Fruit fly (Drosophila melanogaster) whole organism, embryonic: ENCODE data around the gene mRRF2.
A peak's percentile ranks its signal among the peaks of the same experiment; 100 is the strongest.

Source experiments
- ATbp ChIP-seq: fragments of 200-800 bp; sonication (Bioruptor generic); optimal IDR thresholded peaks from 2 replicates; lab custom pipeline; 2017; ENCODE audit warnings: missing biosample characterization, mild to moderate bottlenecking, missing genetic modification characterization, missing genetic modification reagents
- CG10147 ChIP-seq: fragments of 200-800 bp; sonication (Bioruptor generic); optimal IDR thresholded peaks from 2 replicates; lab custom pipeline; 2019; ENCODE audit warnings: missing biosample characterization, mild to moderate bottlenecking, missing genetic modification characterization, moderate library complexity
- CG10959 ChIP-seq: fragments of 200-800 bp; sonication (Bioruptor generic); IDR thresholded peaks from 2 replicates; pipeline ENCODE4 v1.3.6; 2022; ENCODE audit warnings: missing biosample characterization, missing genetic modification characterization
- CG11398 ChIP-seq: fragments of 200-800 bp; sonication (Bioruptor generic); optimal IDR thresholded peaks from 2 replicates; lab custom pipeline; 2016; ENCODE audit warnings: missing biosample characterization, missing genetic modification characterization
- CG11560 ChIP-seq: fragments of 200-800 bp; sonication (Bioruptor generic); IDR thresholded peaks from 3 replicates; pipeline ENCODE4 v1.3.6; 2022; ENCODE audit warnings: missing biosample characterization, missing genetic modification characterization
- CG12391 ChIP-seq: fragments of 200-800 bp; sonication (Bioruptor generic); optimal IDR thresholded peaks from 3 replicates; lab custom pipeline; 2018; ENCODE audit warnings: missing biosample characterization, mild to moderate bottlenecking, missing genetic modification characterization, moderate library complexity
- CG12769 ChIP-seq: fragments of 200-800 bp; sonication (Bioruptor generic); optimal IDR thresholded peaks from 2 replicates; lab custom pipeline; 2019; ENCODE audit warnings: missing biosample characterization, mild to moderate bottlenecking, missing genetic modification characterization, moderate library complexity
- CG15269 ChIP-seq: fragments of 200-800 bp; sonication (Bioruptor generic); optimal IDR thresholded peaks from 2 replicates; lab custom pipeline; 2018; ENCODE audit warnings: missing biosample characterization, mild to moderate bottlenecking, missing genetic modification characterization, moderate library complexity
- CG15514 ChIP-seq: fragments of 200-800 bp; sonication (Bioruptor generic); optimal IDR thresholded peaks from 3 replicates; lab custom pipeline; 2017; ENCODE audit warnings: missing biosample characterization, missing genetic modification characterization, mild to moderate bottlenecking, moderate library complexity, missing genetic modification reagents
- CG16815 ChIP-seq: fragments of 200-800 bp; sonication (Bioruptor generic); optimal IDR thresholded peaks from 3 replicates; lab custom pipeline; 2017; ENCODE audit warnings: missing biosample characterization, mild to moderate bottlenecking, missing genetic modification characterization
- CG2875 ChIP-seq: fragments of 200-800 bp; sonication (Bioruptor generic); optimal IDR thresholded peaks from 2 replicates; lab custom pipeline; 2017; ENCODE audit warnings: missing biosample characterization, mild to moderate bottlenecking, missing genetic modification characterization, missing genetic modification reagents
- CG31388 ChIP-seq: fragments of 200-800 bp; sonication (Bioruptor generic); optimal IDR thresholded peaks from 2 replicates; lab custom pipeline; 2016; ENCODE audit warnings: missing biosample characterization, missing genetic modification characterization
- CG32772 ChIP-seq: fragments of 200-800 bp; sonication (Bioruptor generic); IDR thresholded peaks from 2 replicates; pipeline ENCODE4 v1.3.6; 2022; ENCODE audit warnings: missing biosample characterization, missing genetic modification characterization
- CG3281 ChIP-seq: fragments of 200-800 bp; sonication (Bioruptor generic); optimal IDR thresholded peaks from 3 replicates; lab custom pipeline; 2017; ENCODE audit warnings: missing biosample characterization, mild to moderate bottlenecking, missing genetic modification characterization
- CG33213 ChIP-seq: fragments of 200-800 bp; sonication (Bioruptor generic); optimal IDR thresholded peaks from 3 replicates; lab custom pipeline; 2016; ENCODE audit warnings: missing biosample characterization, missing genetic modification characterization
- CG34422 ChIP-seq: fragments of 200-800 bp; sonication (Bioruptor generic); IDR thresholded peaks from 3 replicates; pipeline ENCODE4 v1.3.6; 2022; ENCODE audit warnings: missing biosample characterization, missing genetic modification characterization
- CG4707 ChIP-seq: fragments of 200-800 bp; sonication (Bioruptor generic); optimal IDR thresholded peaks from 2 replicates; lab custom pipeline; 2018; ENCODE audit warnings: missing biosample characterization, mild to moderate bottlenecking, missing genetic modification characterization, moderate library complexity
- CG6654 ChIP-seq: fragments of 200-800 bp; sonication (Bioruptor generic); optimal IDR thresholded peaks from 2 replicates; lab custom pipeline; 2017; ENCODE audit warnings: missing biosample characterization, mild to moderate bottlenecking, missing genetic modification characterization
- CG8281 ChIP-seq: fragments of 200-800 bp; sonication (Bioruptor generic); optimal IDR thresholded peaks from 2 replicates; lab custom pipeline; 2018; ENCODE audit warnings: missing biosample characterization, mild to moderate bottlenecking, missing genetic modification characterization, moderate library complexity
- CG9932 ChIP-seq: fragments of 200-800 bp; sonication (Bioruptor generic); IDR thresholded peaks from 2 replicates; pipeline ENCODE4 v1.3.6; 2022; ENCODE audit warnings: missing biosample characterization, missing genetic modification characterization
- CkIIα-i1 ChIP-seq: fragments of 200-800 bp; sonication (Bioruptor generic); IDR thresholded peaks from 2 replicates; pipeline ENCODE4 v1.3.6; 2022; ENCODE audit warnings: missing biosample characterization, missing genetic modification characterization
- CrebB ChIP-seq: fragments of 200-800 bp; sonication (Bioruptor generic); optimal IDR thresholded peaks from 3 replicates; lab custom pipeline; 2018; ENCODE audit warnings: missing biosample characterization, mild to moderate bottlenecking, missing genetic modification characterization
- Deaf1 ChIP-seq: fragments of 200-800 bp; optimal IDR thresholded peaks from 3 replicates; lab custom pipeline; 2019; ENCODE audit warnings: missing biosample characterization, mild to moderate bottlenecking, missing genetic modification characterization, moderate library complexity
- Dll ChIP-seq: fragments of 200-800 bp; sonication (Bioruptor generic); IDR thresholded peaks from 4 replicates; pipeline ENCODE4 v1.3.6; 2022; ENCODE audit warnings: missing biosample characterization, missing genetic modification characterization; ENCODE audit not compliant: partially characterized antibody
- Ets65A ChIP-seq: fragments of 200-800 bp; sonication (Bioruptor generic); peaks from one replicate; lab custom pipeline; 2016; ENCODE audit warnings: missing biosample characterization, missing genetic modification characterization
- H2.0 ChIP-seq: fragments of 200-800 bp; sonication (Bioruptor generic); IDR thresholded peaks from 2 replicates; pipeline ENCODE4 v1.3.6; 2022; ENCODE audit warnings: missing biosample characterization, missing genetic modification characterization
- Meics ChIP-seq: fragments of 200-800 bp; sonication (Bioruptor generic); optimal IDR thresholded peaks from 2 replicates; lab custom pipeline; 2017; ENCODE audit warnings: missing biosample characterization, mild to moderate bottlenecking, missing genetic modification characterization
- NC2β ChIP-seq: fragments of 200-800 bp; sonication (Bioruptor generic); optimal IDR thresholded peaks from 2 replicates; lab custom pipeline; 2016; ENCODE audit warnings: missing biosample characterization, missing genetic modification characterization
- Nf-YA ChIP-seq: fragments of 200-800 bp; sonication (Bioruptor generic); IDR thresholded peaks from 2 replicates; pipeline ENCODE4 v1.3.6; 2022; ENCODE audit warnings: missing biosample characterization, missing genetic modification characterization
- TFAM ChIP-seq: fragments of 200-800 bp; sonication (Bioruptor generic); optimal IDR thresholded peaks from 2 replicates; lab custom pipeline; 2017; ENCODE audit warnings: missing biosample characterization, missing genetic modification characterization, inconsistent platforms
- ase ChIP-seq: fragments of 200-800 bp; sonication (Bioruptor generic); IDR thresholded peaks from 3 replicates; pipeline ENCODE4 v1.3.6; 2022; ENCODE audit warnings: missing biosample characterization, missing genetic modification characterization
- ci ChIP-seq: fragments of 200-800 bp; sonication (Bioruptor generic); IDR thresholded peaks from 3 replicates; pipeline ENCODE4 v1.3.6; 2022; ENCODE audit warnings: missing biosample characterization, missing genetic modification characterization
- corto ChIP-seq: fragments of 200-800 bp; sonication (Bioruptor generic); optimal IDR thresholded peaks from 2 replicates; lab custom pipeline; 2016; ENCODE audit warnings: missing biosample characterization, mild to moderate bottlenecking, missing genetic modification characterization, moderate library complexity
- cwo ChIP-seq: fragments of 200-800 bp; sonication (Bioruptor generic); optimal IDR thresholded peaks from 3 replicates; lab custom pipeline; 2017; ENCODE audit warnings: missing biosample characterization, missing genetic modification characterization, mild to moderate bottlenecking, moderate library complexity, missing genetic modification reagents
- danr ChIP-seq: fragments of 200-800 bp; sonication (Bioruptor generic); IDR thresholded peaks from 2 replicates; pipeline ENCODE4 v1.3.6; 2022; ENCODE audit warnings: missing biosample characterization, missing genetic modification characterization
- dati ChIP-seq: fragments of 200-800 bp; sonication (Bioruptor generic); IDR thresholded peaks from 2 replicates; pipeline ENCODE4 v1.3.6; 2022; ENCODE audit warnings: missing biosample characterization, missing genetic modification characterization
- dm ChIP-seq: fragments of 200-800 bp; sonication (Bioruptor generic); optimal IDR thresholded peaks from 3 replicates; lab custom pipeline; 2016; ENCODE audit warnings: missing biosample characterization, missing genetic modification characterization
- esg ChIP-seq: fragments of 200-800 bp; sonication (Bioruptor generic); conservative IDR thresholded peaks from 2 replicates; pipeline ENCODE4 v1.3.6; 2022; ENCODE audit warnings: missing biosample characterization, missing genetic modification characterization
- ewg ChIP-seq: fragments of 200-800 bp; sonication (Bioruptor generic); optimal IDR thresholded peaks from 3 replicates; lab custom pipeline; 2017; ENCODE audit warnings: mild to moderate bottlenecking, missing biosample characterization, missing genetic modification reagents, missing genetic modification characterization
- fd3F ChIP-seq: fragments of 200-800 bp; sonication (Bioruptor generic); optimal IDR thresholded peaks from 2 replicates; lab custom pipeline; 2018; ENCODE audit warnings: missing biosample characterization, mild to moderate bottlenecking, missing genetic modification characterization, moderate library complexity
- fd96Cb ChIP-seq: fragments of 200-800 bp; sonication (Bioruptor generic); optimal IDR thresholded peaks from 2 replicates; lab custom pipeline; 2018; ENCODE audit warnings: missing biosample characterization, mild to moderate bottlenecking, missing genetic modification characterization, moderate library complexity
- fru ChIP-seq: fragments of >200 bp; optimal IDR thresholded peaks from 2 replicates; lab custom pipeline; 2017
- ind ChIP-seq: fragments of 200-800 bp; sonication (Bioruptor generic); optimal IDR thresholded peaks from 3 replicates; lab custom pipeline; 2016; ENCODE audit warnings: missing biosample characterization, missing genetic modification characterization
- mld ChIP-seq: fragments of 200-800 bp; sonication (Bioruptor generic); IDR thresholded peaks from 3 replicates; pipeline ENCODE4 v1.3.6; 2022; ENCODE audit warnings: missing biosample characterization, missing genetic modification characterization; ENCODE audit not compliant: partially characterized antibody
- repo ChIP-seq: fragments of 200-800 bp; sonication (Bioruptor generic); optimal IDR thresholded peaks from 2 replicates; lab custom pipeline; 2016; ENCODE audit warnings: missing biosample characterization, missing genetic modification characterization
- ssp ChIP-seq: fragments of 200-800 bp; sonication (Bioruptor generic); IDR thresholded peaks from 2 replicates; pipeline ENCODE4 v1.3.6; 2022; ENCODE audit warnings: missing biosample characterization, missing genetic modification characterization
- tgo ChIP-seq: fragments of 200-800 bp; sonication (Bioruptor generic); IDR thresholded peaks from 3 replicates; pipeline ENCODE4 v1.3.6; 2022; ENCODE audit warnings: missing biosample characterization, missing genetic modification characterization
- tin ChIP-seq: fragments of 200-800 bp; sonication (Bioruptor generic); optimal IDR thresholded peaks from 3 replicates; lab custom pipeline; 2016; ENCODE audit warnings: missing biosample characterization, missing genetic modification characterization
- trem ChIP-seq: fragments of 200-800 bp; optimal IDR thresholded peaks from 3 replicates; lab custom pipeline; 2019; ENCODE audit warnings: missing biosample characterization, mild to moderate bottlenecking, missing genetic modification characterization, moderate library complexity
- yki ChIP-seq: fragments of >200 bp; optimal IDR thresholded peaks from 3 replicates; lab custom pipeline; 2018
- zen ChIP-seq: fragments of 200-800 bp; sonication (Bioruptor generic); optimal IDR thresholded peaks from 3 replicates; lab custom pipeline; 2018; ENCODE audit warnings: missing biosample characterization, mild to moderate bottlenecking, missing genetic modification characterization, moderate library complexity

The mRRF2 gene

DNA sequence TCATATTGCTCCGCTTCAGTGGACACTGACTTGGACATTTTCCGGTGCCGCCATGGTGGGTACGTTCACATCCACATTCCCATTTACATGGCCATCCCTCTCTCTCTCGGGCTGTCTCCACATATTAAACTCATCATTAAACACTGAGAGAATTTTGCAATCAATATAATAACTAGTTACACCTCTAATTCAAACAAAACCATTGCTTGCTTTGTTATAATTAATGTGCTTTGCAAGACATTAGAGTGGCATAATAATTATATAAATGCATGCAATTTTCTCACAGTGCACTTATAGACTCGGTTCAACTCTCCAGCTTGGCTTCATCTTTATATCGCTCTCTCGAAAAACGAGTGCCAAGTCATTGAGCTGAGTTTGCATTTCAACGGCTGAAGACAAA lies 11.3 kb downstream of the mRRF2 start (continued):
- TF ChIP-seq trem (tag; lab: Kevin White, UChicago) (peak; percentile 42), CG16815 (GFP tag; lab: Kevin White, UChicago) (no peak), ssp (GFP tag; lab: Robert Waterston, UW) (peak; percentile 61), zen (tag; lab: Kevin White, UChicago) (peak; percentile 46), CG2875 (GFP tag; lab: Kevin White, UChicago) (peak; percentile 54), dati (GFP tag; lab: Robert Waterston, UW) (0 out of 2 replicates have a peak, but pooled peaks have one; percentile 9), CG11398 (GFP tag; lab: Kevin White, UChicago) (peak; percentile 17), fd96Cb (peak; percentile 69), Ets65A (peak; percentile 96), corto (GFP tag; lab: Kevin White, UChicago) (peak; percentile 13), tin (GFP tag; lab: Kevin White, UChicago) (peak; percentile 67), CG33213 (GFP tag; lab: Kevin White, UChicago) (peak; percentile 56), ase (GFP tag; lab: Robert Waterston, UW) (peak; percentile 75; the same call in 2 of the 3 replicates), dm (GFP tag; lab: Kevin White, UChicago) (no peak), CkIIα-i1 (no peak), CG6654 (GFP tag; lab: Kevin White, UChicago) (no peak), tgo (GFP tag; lab: Robert Waterston, UW) (peak; percentile 62), CG4707 (GFP tag; lab: Kevin White, UChicago) (peak; percentile 26), NC2β (GFP tag; lab: Kevin White, UChicago) (peak; percentile 30), CG15269 (tag; lab: Kevin White, UChicago) (no peak), CG15514 (peak; percentile 43), cwo (GFP tag; lab: Kevin White, UChicago) (no peak), CG32772 (GFP tag; lab: Robert Waterston, UW) (peak; percentile 67), Deaf1 (tag; lab: Kevin White, UChicago) (no peak), CG31388 (GFP tag; lab: Kevin White, UChicago) (peak; percentile 23), TFAM (GFP tag; lab: Kevin White, UChicago) (no peak), CG34422 (GFP tag; lab: Robert Waterston, UW) (peak; percentile 57; the same call in 1 of the 3 replicates), Nf-YA (peak; percentile 63), yki (lab: Kevin White, UChicago) (no peak), fd3F (GFP tag; lab: Kevin White, UChicago) (no peak), CG9932 (GFP tag; lab: Robert Waterston, UW) (peak; percentile 63), CG3281 (GFP tag; lab: Kevin White, UChicago) (peak; percentile 28), ewg (GFP tag; lab: Kevin White, UChicago) (peak; percentile 45), esg (GFP tag; lab: Robert Waterston, UW) (peak; percentile 68), CG8281 (peak; percentile 15), CG12769 (tag; lab: Kevin White, UChicago) (no peak), fru (no peak), CG11560 (0 out of 3 replicates have a peak, but pooled peaks have one; percentile 57), mld (no peak), CrebB (tag; lab: Kevin White, UChicago) (no peak), CG10959 (GFP tag; lab: Robert Waterston, UW) (peak; percentile 65), H2.0 (peak; percentile 48; the same call in 1 of the 2 replicates), ATbp (GFP tag; lab: Kevin White, UChicago) (peak; percentile 55), danr (GFP tag; lab: Robert Waterston, UW) (peak; percentile 53; the same call in 1 of the 2 replicates), CG10147 (GFP tag; lab: Kevin White, UChicago) (no peak), CG12391 (tag; lab: Kevin White, UChicago) (peak; percentile 67), ind (GFP tag; lab: Kevin White, UChicago) (peak; percentile 72), repo (GFP tag; lab: Kevin White, UChicago) (peak; percentile 24), ci (GFP tag; lab: Robert Waterston, UW) (peak; percentile 91), Meics (GFP tag; lab: Kevin White, UChicago) (peak; percentile 29), Dll (no peak)
